Fruit fly (Drosophila melanogaster) whole organism, wandering third instar larva: ENCODE measurements around the gene Fdh.

Experiments
- Abd-B ChIP-seq: fragments of >200 bp; optimal IDR thresholded peaks from 2 replicates; lab custom pipeline; 2017; ENCODE audit warnings: missing biosample characterization, missing genetic modification characterization
- CG32264 ChIP-seq: fragments of 200-800 bp; sonication (Bioruptor generic); optimal IDR thresholded peaks from 2 replicates; lab custom pipeline; 2016; ENCODE audit warnings: missing biosample characterization, missing genetic modification characterization
- CG9705 ChIP-seq: fragments of 200-800 bp; sonication (Bioruptor generic); optimal IDR thresholded peaks from 2 replicates; lab custom pipeline; 2018; ENCODE audit warnings: missing biosample characterization, mild to moderate bottlenecking, missing genetic modification characterization
- CrebA ChIP-seq: fragments of 200-800 bp; sonication (Bioruptor generic); optimal IDR thresholded peaks from 2 replicates; lab custom pipeline; 2016; ENCODE audit warnings: missing biosample characterization, mild to moderate bottlenecking, missing genetic modification characterization, borderline replicate concordance
- Dfd ChIP-seq: fragments of >200 bp; optimal IDR thresholded peaks from 2 replicates; lab custom pipeline; 2017; ENCODE audit warnings: missing biosample characterization, missing genetic modification characterization
- Dif ChIP-seq: fragments of 200-275, 200-300 bp; sonication (Bioruptor generic); optimal IDR thresholded peaks from 2 replicates; lab custom pipeline; 2018; ENCODE audit warnings: missing biosample characterization, missing genetic modification characterization; ENCODE audit not compliant: partially characterized antibody
- GATAd ChIP-seq: sonication (Bioruptor generic); optimal IDR thresholded peaks from 2 replicates; lab custom pipeline; 2016; ENCODE audit warnings: missing biosample characterization, missing genetic modification characterization
- HLH106 ChIP-seq: fragments of 200-800 bp; optimal IDR thresholded peaks from 3 replicates; lab custom pipeline; 2019; ENCODE audit warnings: missing biosample characterization, mild to moderate bottlenecking, missing genetic modification characterization, moderate library complexity
- Hnf4 ChIP-seq: fragments of 200-800 bp; sonication (Bioruptor generic); optimal IDR thresholded peaks from 2 replicates; lab custom pipeline; 2016; ENCODE audit warnings: missing biosample characterization, mild to moderate bottlenecking, missing genetic modification characterization
- Hr78 ChIP-seq: fragments of >200 bp; optimal IDR thresholded peaks from 2 replicates; lab custom pipeline; 2017; ENCODE audit warnings: missing biosample characterization, missing genetic modification characterization
- Hr83 ChIP-seq: fragments of 200-300 bp; sonication (Bioruptor generic); optimal IDR thresholded peaks from 2 replicates; lab custom pipeline; 2016; ENCODE audit warnings: missing biosample characterization, mild to moderate bottlenecking, missing genetic modification characterization, moderate library complexity; ENCODE audit not compliant: poor library complexity, severe bottlenecking
- Jra ChIP-seq: sonication (Bioruptor generic); optimal IDR thresholded peaks from 2 replicates; lab custom pipeline; 2016; ENCODE audit warnings: missing biosample characterization, missing genetic modification characterization
- Mio ChIP-seq: sonication (Bioruptor generic); optimal IDR thresholded peaks from 2 replicates; lab custom pipeline; 2016; ENCODE audit warnings: missing biosample characterization, missing genetic modification characterization
- Myc ChIP-seq: fragments of >200 bp; optimal IDR thresholded peaks from 2 replicates; lab custom pipeline; 2017
- N ChIP-seq: fragments of >200 bp; optimal IDR thresholded peaks from 2 replicates; lab custom pipeline; 2018; ENCODE audit warnings: missing biosample characterization, missing external identifiers, missing genetic modification characterization
- OdsH ChIP-seq: fragments of 200-800 bp; sonication (Bioruptor generic); optimal IDR thresholded peaks from 2 replicates; lab custom pipeline; 2016; ENCODE audit warnings: missing biosample characterization, mild to moderate bottlenecking, missing genetic modification characterization
- Rel ChIP-seq, 2 experiments: fragments of 200-800 bp; sonication (Bioruptor generic) in 1 of 2; optimal IDR thresholded peaks; 2 replicates in 1 of 2; 3 replicates in 1 of 2; lab custom pipeline; 2016 to 2019; ENCODE audit warnings: mild to moderate bottlenecking in 2 of 2, missing biosample characterization in 2 of 2, missing genetic modification characterization in 2 of 2, moderate library complexity in 1 of 2
- Sp1 ChIP-seq: fragments of 200-800 bp; sonication (Bioruptor generic); optimal IDR thresholded peaks from 3 replicates; lab custom pipeline; 2019; ENCODE audit warnings: missing biosample characterization, mild to moderate bottlenecking, missing genetic modification characterization, moderate library complexity
- Vsx2 ChIP-seq: fragments of 200-300, 225-300 bp; sonication (Bioruptor generic); optimal IDR thresholded peaks from 2 replicates; lab custom pipeline; 2018; ENCODE audit warnings: missing biosample characterization, missing genetic modification characterization; ENCODE audit not compliant: partially characterized antibody
- br ChIP-seq: fragments of 200-800 bp; sonication (Bioruptor generic); optimal IDR thresholded peaks from 2 replicates; lab custom pipeline; 2016; ENCODE audit warnings: missing biosample characterization, missing genetic modification characterization
- brk ChIP-seq: fragments of 200-800 bp; sonication (Bioruptor generic); optimal IDR thresholded peaks from 2 replicates; lab custom pipeline; 2016; ENCODE audit warnings: missing biosample characterization, mild to moderate bottlenecking, missing genetic modification characterization
- dl ChIP-seq, 2 experiments: fragments of 175-275, 200-275 bp in 1 of 2; fragments of 200-275 bp in 1 of 2; sonication (Bioruptor generic); optimal IDR thresholded peaks; lab custom pipeline; 2018; ENCODE audit warnings: mild to moderate bottlenecking in 2 of 2, missing biosample characterization in 2 of 2, missing genetic modification characterization in 2 of 2, moderate library complexity in 2 of 2; ENCODE audit not compliant: partially characterized antibody in 2 of 2, insufficient read depth in 1 of 2
- dmrt93B ChIP-seq: fragments of 200-800 bp; sonication (Bioruptor generic); optimal IDR thresholded peaks from 2 replicates; lab custom pipeline; 2018; ENCODE audit warnings: missing biosample characterization, mild to moderate bottlenecking, missing genetic modification characterization
- dsf ChIP-seq: sonication (Bioruptor generic); optimal IDR thresholded peaks from 2 replicates; lab custom pipeline; 2016; ENCODE audit warnings: missing biosample characterization, missing genetic modification characterization, borderline replicate concordance
- ey ChIP-seq: fragments of 200-800 bp; sonication (Bioruptor generic); optimal IDR thresholded peaks from 2 replicates; lab custom pipeline; 2016; ENCODE audit warnings: missing biosample characterization, missing genetic modification characterization
- foxo ChIP-seq, 2 experiments: fragments of 200-800 bp; sonication (Bioruptor generic); optimal IDR thresholded peaks; 2 replicates in 1 of 2; 3 replicates in 1 of 2; lab custom pipeline; 2016 to 2017; ENCODE audit warnings: missing biosample characterization in 2 of 2, missing genetic modification characterization in 2 of 2
- fru ChIP-seq: fragments of 200-800 bp; sonication (Bioruptor generic); optimal IDR thresholded peaks from 3 replicates; lab custom pipeline; 2016; ENCODE audit warnings: missing biosample characterization, mild to moderate bottlenecking, missing genetic modification characterization
- h ChIP-seq: fragments of 200-800 bp; sonication (Bioruptor generic); optimal IDR thresholded peaks from 3 replicates; lab custom pipeline; 2016; ENCODE audit warnings: missing biosample characterization, mild to moderate bottlenecking, missing genetic modification characterization
- jim ChIP-seq: fragments of 175-275, 200-325 bp; sonication (Bioruptor generic); optimal IDR thresholded peaks from 2 replicates; lab custom pipeline; 2016; ENCODE audit warnings: missing biosample characterization, mild to moderate bottlenecking, missing genetic modification characterization
- lola ChIP-seq: fragments of >200 bp; optimal IDR thresholded peaks from 2 replicates; lab custom pipeline; 2017; ENCODE audit warnings: missing biosample characterization, missing genetic modification characterization
- pan ChIP-seq: fragments of >200 bp; optimal IDR thresholded peaks from 2 replicates; lab custom pipeline; 2017
- psq ChIP-seq: fragments of 200-800 bp; sonication (Bioruptor generic); optimal IDR thresholded peaks from 3 replicates; lab custom pipeline; 2017; ENCODE audit warnings: missing biosample characterization, mild to moderate bottlenecking, missing genetic modification characterization, moderate library complexity
- rgr ChIP-seq: fragments of 200-800 bp; sonication (Bioruptor generic); optimal IDR thresholded peaks from 3 replicates; lab custom pipeline; 2016; ENCODE audit warnings: missing biosample characterization, mild to moderate bottlenecking, missing genetic modification characterization
- sage ChIP-seq: fragments of 200-800 bp; sonication (Bioruptor generic); optimal IDR thresholded peaks from 2 replicates; lab custom pipeline; 2016; ENCODE audit warnings: missing biosample characterization, mild to moderate bottlenecking, missing genetic modification characterization
- sv ChIP-seq: fragments of 200-800 bp; sonication (Bioruptor generic); optimal IDR thresholded peaks from 3 replicates; lab custom pipeline; 2016; ENCODE audit warnings: missing biosample characterization, missing genetic modification characterization
- tai ChIP-seq: sonication (Bioruptor generic); optimal IDR thresholded peaks from 2 replicates; lab custom pipeline; 2016; ENCODE audit warnings: missing biosample characterization, missing genetic modification characterization
- usp ChIP-seq: fragments of >200 bp; optimal IDR thresholded peaks from 2 replicates; lab custom pipeline; 2017; ENCODE audit warnings: missing biosample characterization, missing genetic modification characterization
- woc ChIP-seq: sonication (Bioruptor generic); optimal IDR thresholded peaks from 2 replicates; lab custom pipeline; 2016; ENCODE audit warnings: missing biosample characterization, mild to moderate bottlenecking, missing genetic modification characterization

Fdh gene

DNA sequence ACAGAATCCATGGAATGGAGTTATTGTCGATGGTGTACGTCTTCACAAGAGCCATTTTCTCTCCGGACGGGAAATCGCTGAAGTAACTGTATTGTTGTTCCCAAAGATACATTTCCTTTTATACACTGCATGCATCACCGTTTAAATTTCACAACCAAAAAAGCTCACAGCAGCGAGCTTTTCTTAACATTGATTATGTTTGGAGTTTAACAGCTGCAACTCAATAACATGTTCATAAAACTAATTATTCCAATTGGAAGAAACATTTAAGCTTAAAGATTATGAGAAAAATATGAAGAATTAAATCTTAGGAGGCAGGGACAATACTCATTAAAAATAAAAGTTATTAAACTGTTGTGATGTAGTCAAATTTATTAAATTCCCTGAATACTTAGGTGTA, 7.0 kb upstream of the Fdh start, which contains the start of gene CG14695:
Gene CG14695 (minus strand): TSS at position 101 of the 400 bp plus-strand sequence.
- no peak for TF ChIP-seq Hr78
- no peak for TF ChIP-seq Hnf4 (GFP tag; lab: Kevin White, UChicago)
- no peak for TF ChIP-seq fru (GFP tag; lab: Kevin White, UChicago)
- TF ChIP-seq tai: no peak
- no peak for TF ChIP-seq woc
- TF ChIP-seq OdsH: no peak
- no peak for TF ChIP-seq Myc
- TF ChIP-seq Abd-B (GFP tag; lab: Kevin White, UChicago): no peak
- no peak for TF ChIP-seq Jra (GFP tag; lab: Kevin White, UChicago)
- no peak for TF ChIP-seq foxo (GFP tag; optimal IDR thresholded peaks at IDR 0.05; lab: Kevin White, UChicago)
- no peak for TF ChIP-seq rgr (GFP tag; lab: Kevin White, UChicago)
- TF ChIP-seq ey (GFP tag; lab: Kevin White, UChicago): no peak
- TF ChIP-seq Dfd: no peak

DNA sequence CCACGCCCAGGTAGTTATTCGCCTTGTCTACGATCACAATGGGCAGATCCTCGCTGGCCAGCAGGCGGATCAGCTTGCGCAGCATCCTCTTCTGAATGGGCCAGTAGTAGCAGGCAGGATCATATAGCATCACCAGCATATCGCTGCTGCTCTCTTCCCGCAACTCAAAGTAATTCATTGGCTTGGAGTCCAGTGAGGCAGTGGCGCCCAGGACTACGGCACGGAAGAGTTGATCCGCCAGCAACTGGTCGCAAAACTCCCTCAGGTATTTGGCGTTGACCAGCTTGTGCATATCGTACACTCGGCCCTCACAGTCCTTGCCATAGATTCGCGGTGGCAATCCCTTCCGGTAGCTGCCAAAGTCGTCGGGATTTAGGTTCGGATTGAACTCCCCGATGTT, 6.4 kb upstream of the Fdh start:
- TF ChIP-seq Sp1 (no peak), lola (no peak), fru (GFP tag; lab: Kevin White, UChicago) (no peak), dsf (GFP tag; lab: Kevin White, UChicago) (no peak)

DNA sequence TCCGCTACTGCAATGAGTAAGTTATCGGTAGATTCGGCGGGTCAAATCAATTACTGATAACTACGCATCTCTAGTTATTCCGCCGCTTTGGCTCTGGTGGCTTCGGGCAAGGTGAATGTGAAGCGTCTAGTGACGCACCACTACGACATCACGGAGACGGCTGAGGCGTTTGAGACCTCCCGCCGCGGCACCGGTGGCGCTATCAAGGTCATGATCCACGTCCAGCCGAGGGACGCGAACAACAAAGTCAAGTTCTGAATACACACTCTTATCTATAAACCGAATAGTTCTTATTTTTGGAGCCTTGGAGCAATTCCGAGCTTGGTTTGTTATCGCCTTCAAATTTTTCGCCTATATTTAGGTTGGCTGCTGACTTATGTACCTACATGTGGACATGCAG, 5.6 kb upstream of the Fdh start:
- TF ChIP-seq jim (GFP tag; lab: Kevin White, UChicago): no peak
- no peak for TF ChIP-seq psq (GFP tag; lab: Kevin White, UChicago)
- no peak for TF ChIP-seq dsf (GFP tag; lab: Kevin White, UChicago)
- TF ChIP-seq rgr (GFP tag; lab: Kevin White, UChicago): no peak
- no peak for TF ChIP-seq h (GFP tag; lab: Kevin White, UChicago)
- no peak for TF ChIP-seq Hr83 (GFP tag; lab: Kevin White, UChicago)
- no peak for TF ChIP-seq Hr78
- no peak for TF ChIP-seq HLH106 (tag; lab: Kevin White, UChicago)
- TF ChIP-seq Dif (GFP tag; lab: Kevin White, UChicago): no peak

DNA sequence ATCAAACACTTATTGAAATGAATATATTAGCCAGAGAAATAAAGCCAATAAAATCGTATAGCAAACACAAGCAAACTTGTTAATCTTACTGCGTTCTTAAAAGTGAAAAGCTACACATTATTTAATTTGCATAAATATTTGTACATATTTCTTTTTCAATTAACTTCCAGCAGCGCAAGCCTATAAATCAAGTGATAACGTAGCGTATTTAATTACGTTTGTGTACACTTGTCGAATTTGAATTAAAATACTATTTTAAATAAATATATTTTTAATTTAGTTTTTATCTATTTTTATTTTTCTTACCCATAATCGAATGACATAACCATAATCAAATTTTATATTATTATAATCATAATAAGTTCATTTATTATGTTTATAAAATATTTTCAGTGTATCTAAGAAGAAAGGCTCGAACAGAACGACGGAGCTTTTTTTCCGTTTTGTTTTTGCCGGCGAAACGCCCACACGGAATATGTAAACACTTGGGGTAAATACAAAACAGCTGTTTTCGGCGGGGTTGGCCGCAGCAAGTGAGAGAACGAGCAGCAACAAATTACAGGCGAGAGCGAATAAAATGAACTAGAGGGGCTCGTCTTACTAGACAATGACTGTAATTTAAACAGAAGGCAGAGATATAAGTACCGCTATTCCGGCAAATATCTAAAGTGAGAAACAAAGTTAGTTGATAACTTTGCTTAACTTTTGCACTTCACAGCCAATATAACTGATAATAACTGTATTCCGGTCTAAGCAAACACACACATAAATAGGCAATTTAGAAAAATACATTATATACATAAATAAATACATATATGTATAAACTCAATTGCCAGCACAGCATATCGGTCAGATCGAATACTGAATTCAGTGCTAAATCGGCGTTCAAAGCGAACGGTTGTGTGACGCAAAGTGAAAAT, 3.6 kb upstream of the Fdh start, which contains the start of gene Sodh2:
Gene Sodh2 (plus strand): TSS at position 870 of the 920 bp plus-strand sequence.
- TF ChIP-seq Vsx2 (GFP tag; lab: Kevin White, UChicago): no peak
- peak; percentile 7 for TF ChIP-seq Mio (GFP tag; lab: Kevin White, UChicago)
- TF ChIP-seq rgr (GFP tag; lab: Kevin White, UChicago): peak; percentile 88
- no peak for TF ChIP-seq Dfd
- peak; percentile 65 for TF ChIP-seq Hnf4 (GFP tag; lab: Kevin White, UChicago)
- peak; percentile 36 for TF ChIP-seq GATAd
- TF ChIP-seq usp: no peak
- TF ChIP-seq N (GFP tag; lab: Kevin White, UChicago): no peak
- no peak for TF ChIP-seq tai
- no peak for TF ChIP-seq dl (GFP tag; optimal IDR thresholded peaks at IDR 0.05; lab: Kevin White, UChicago; ENCODE audit: insufficient read depth in 1 of 2, partially characterized antibody in 2 of 2)
- peak; percentile 64 for TF ChIP-seq sage (GFP tag; lab: Kevin White, UChicago)
- peak; percentile 17 for TF ChIP-seq CG32264 (GFP tag; lab: Kevin White, UChicago)
- peak; percentile 70 for TF ChIP-seq fru (GFP tag; lab: Kevin White, UChicago)
- TF ChIP-seq dsf (GFP tag; lab: Kevin White, UChicago): no peak
- TF ChIP-seq dmrt93B (GFP tag; lab: Kevin White, UChicago): peak; percentile 51
- TF ChIP-seq Abd-B (GFP tag; lab: Kevin White, UChicago): no peak
- TF ChIP-seq Hr78: no peak
- no peak for TF ChIP-seq Myc
- TF ChIP-seq CrebA: no peak
- peak; percentile 83 for TF ChIP-seq psq (GFP tag; lab: Kevin White, UChicago)
- peak; percentile 98 for TF ChIP-seq Hr83 (GFP tag; lab: Kevin White, UChicago)
- TF ChIP-seq lola: no peak
- peak; percentile 72 for TF ChIP-seq br (GFP tag; lab: Kevin White, UChicago)
- peak; percentile 86 for TF ChIP-seq HLH106 (tag; lab: Kevin White, UChicago)
- TF ChIP-seq OdsH: peak; percentile 86
- no peak for TF ChIP-seq jim (GFP tag; lab: Kevin White, UChicago)
- peak; percentile 55 for TF ChIP-seq ey (GFP tag; lab: Kevin White, UChicago)
- TF ChIP-seq sv (GFP tag; lab: Kevin White, UChicago): no peak
- peak; percentile 85 for TF ChIP-seq h (GFP tag; lab: Kevin White, UChicago)
- peak in 1 of 2 experiments; percentile 87 for TF ChIP-seq foxo (GFP tag; optimal IDR thresholded peaks at IDR 0.05; lab: Kevin White, UChicago)
- TF ChIP-seq Sp1: peak; percentile 91
- peak; percentile 67 for TF ChIP-seq brk (GFP tag; lab: Kevin White, UChicago)
- TF ChIP-seq Dif (GFP tag; lab: Kevin White, UChicago): no peak
- peak; percentile 58 for TF ChIP-seq Rel (GFP tag; optimal IDR thresholded peaks at IDR 0.05; lab: Kevin White, UChicago)
- peak; percentile 74 for TF ChIP-seq Rel (tag; optimal IDR thresholded peaks at IDR 0.05; lab: Kevin White, UChicago)
- peak; percentile 46 for TF ChIP-seq woc
- TF ChIP-seq CG9705 (GFP tag; lab: Kevin White, UChicago): peak; percentile 65
- TF ChIP-seq pan: no peak
